Worm (Caenorhabditis elegans) whole organism, L4 larva: ENCODE measurements around the gene C30G12.1.

Experiments used
- R02D3.7 ChIP-seq: fragments of 150-350 bp; sonication (generic microtip); optimal IDR thresholded peaks from 3 replicates; lab custom pipeline; 2014; ENCODE audit warnings: missing biosample characterization, missing genetic modification characterization
- skn-1 ChIP-seq: fragments of 150-350 bp; optimal IDR thresholded peaks from 2 replicates; lab custom pipeline; 2014; ENCODE audit warnings: missing biosample characterization, missing genetic modification characterization

DNA sequence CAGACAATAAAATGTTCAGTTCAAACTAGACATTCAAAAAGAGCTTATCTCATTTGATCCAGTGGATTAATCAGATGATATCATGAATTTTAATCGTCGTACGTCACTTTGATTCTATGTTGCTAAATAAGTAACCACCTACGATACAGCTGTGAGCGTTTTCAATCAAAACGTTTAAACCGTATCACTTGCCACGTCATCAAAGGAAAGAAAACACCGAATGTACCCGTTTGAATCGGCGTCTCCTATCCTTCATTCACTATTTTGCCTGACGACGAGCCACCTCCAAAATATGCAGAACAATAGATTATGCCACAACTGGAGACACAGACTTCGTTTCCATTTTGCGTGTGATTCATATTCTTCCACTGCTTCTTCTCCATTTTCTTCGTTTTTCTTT, 46.7 kb downstream of the C30G12.1 start:
- TF ChIP-seq skn-1 (tag; lab: Kevin White, UChicago) (no peak), R02D3.7 (no peak)
